Worm (Caenorhabditis elegans) whole organism, mixed stage, embryonic: ENCODE results near the gene lov-1.

Experiments used
- ces-1 ChIP-seq: fragments of 150-350 bp; optimal IDR thresholded peaks from 2 replicates; lab custom pipeline; 2014; ENCODE audit warnings: missing biosample characterization, missing genetic modification reagents, missing genetic modification characterization
- elt-1 ChIP-seq: sonication (generic microtip); optimal IDR thresholded peaks from 2 replicates; lab custom pipeline; 2017; ENCODE audit warnings: missing genetic modification characterization, mild to moderate bottlenecking, missing compliant biosample characterization, antibody characterized with exemption, moderate library complexity, borderline replicate concordance; ENCODE audit not compliant: insufficient read depth
- lin-13 ChIP-seq: fragments of 150-350 bp; optimal IDR thresholded peaks from 2 replicates; lab custom pipeline; 2014; ENCODE audit warnings: missing biosample characterization, missing genetic modification characterization
- lsy-2 ChIP-seq: fragments of 150-350 bp; optimal IDR thresholded peaks from 2 replicates; lab custom pipeline; 2014; ENCODE audit warnings: missing biosample characterization, missing genetic modification characterization
- nhr-237 ChIP-seq: fragments of 150-350 bp; optimal IDR thresholded peaks from 2 replicates; lab custom pipeline; 2014; ENCODE audit warnings: missing biosample characterization, missing genetic modification characterization
- nhr-76 ChIP-seq: sonication (generic microtip); optimal IDR thresholded peaks from 2 replicates; lab custom pipeline; 2017; ENCODE audit warnings: missing biosample characterization, missing genetic modification characterization
- snpc-4 ChIP-seq: fragments of 150-350 bp; optimal IDR thresholded peaks from 2 replicates; lab custom pipeline; 2014; ENCODE audit warnings: missing biosample characterization, missing genetic modification characterization
- sptf-1 ChIP-seq: sonication (generic microtip); optimal IDR thresholded peaks from 2 replicates; lab custom pipeline; 2017; ENCODE audit warnings: mild to moderate bottlenecking, missing genetic modification characterization, moderate library complexity, missing compliant biosample characterization
- unc-62 ChIP-seq: fragments of 150-350 bp; optimal IDR thresholded peaks from 2 replicates; lab custom pipeline; 2014; ENCODE audit warnings: missing biosample characterization, missing genetic modification reagents, missing genetic modification characterization
- ztf-11 ChIP-seq: fragments of 150-350 bp; optimal IDR thresholded peaks from 2 replicates; lab custom pipeline; 2014; ENCODE audit warnings: missing biosample characterization, missing genetic modification characterization

DNA sequence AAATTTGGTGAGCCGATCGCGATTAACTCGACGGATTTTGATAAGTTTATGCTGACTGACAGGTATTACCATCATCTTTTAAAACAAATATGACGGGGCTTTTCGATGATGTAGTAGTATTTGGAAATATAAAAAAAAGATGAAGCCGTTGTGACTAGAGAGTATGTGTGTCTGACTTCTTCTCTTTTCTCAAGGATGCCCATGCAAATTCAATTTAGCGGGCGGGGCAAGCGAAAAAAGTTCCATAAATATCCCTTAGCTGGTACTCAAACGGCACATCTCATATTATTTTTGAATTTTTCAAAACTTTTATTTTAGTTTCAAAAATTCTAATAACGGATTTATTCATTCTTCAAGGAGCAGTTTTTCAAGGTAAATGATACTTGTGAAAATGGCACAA lies 61.1 kb downstream of the lov-1 start, which contains the start of gene stg-1:
- no peak for TF ChIP-seq sptf-1 (tag; lab: Kevin White, UChicago)
- no peak for TF ChIP-seq nhr-237 (tag; lab: Kevin White, UChicago)
- no peak for TF ChIP-seq lsy-2 (tag; lab: Kevin White, UChicago)
- TF ChIP-seq lin-13 (tag; lab: Kevin White, UChicago): no peak
- no peak for TF ChIP-seq unc-62 (GFP tag; lab: Kevin White, UChicago)
- no peak for TF ChIP-seq elt-1 (tag; lab: Kevin White, UChicago)
- no peak for TF ChIP-seq ztf-11 (tag; lab: Kevin White, UChicago)
- peak; percentile 66 for TF ChIP-seq ces-1 (GFP tag; lab: Kevin White, UChicago)
- no peak for TF ChIP-seq snpc-4
- no peak for TF ChIP-seq nhr-76 (tag; lab: Kevin White, UChicago)
